Worm (Caenorhabditis elegans) whole organism, young adult: ENCODE data around the gene pigq-1.
"Not testable (repeated sequence)": the region's sequence is repeated elsewhere in the genome, so short reads cannot be mapped to it uniquely, and the experiment has no call there.

Experiments
- B0261.1 ChIP-seq: sonication (generic microtip); optimal IDR thresholded peaks from 2 replicates; lab custom pipeline; 2016; ENCODE audit warnings: mild to moderate bottlenecking, missing genetic modification characterization, moderate library complexity, missing compliant biosample characterization
- Y53G8AR.9 ChIP-seq: fragments of 200-800 bp; sonication (Bioruptor generic); conservative IDR thresholded peaks from 2 replicates; pipeline ENCODE4 v1.3.6; 2022; ENCODE audit warnings: missing genetic modification reagents, missing genetic modification characterization, missing compliant biosample characterization
- ama-1 ChIP-seq, 3 experiments: fragments of 150-350 bp in 1 of 3; sonication (generic microtip) in 2 of 3; optimal IDR thresholded peaks; 2 replicates each; lab custom pipeline; 2014 to 2018; ENCODE audit warnings: missing biosample characterization in 2 of 3, missing genetic modification characterization in 2 of 3, missing genetic modification reagents in 2 of 3
- egl-44 ChIP-seq: fragments of 200-800 bp; sonication (Bioruptor generic); IDR thresholded peaks from 2 replicates; pipeline ENCODE4 v1.3.6; 2022; ENCODE audit warnings: missing genetic modification reagents, missing genetic modification characterization, missing compliant biosample characterization
- ekl-4 ChIP-seq: fragments of 200-800 bp; sonication (Bioruptor generic); IDR thresholded peaks from 2 replicates; pipeline ENCODE4 v1.3.6; 2022; ENCODE audit warnings: missing genetic modification reagents, missing genetic modification characterization, missing compliant biosample characterization
- hmg-20 ChIP-seq: fragments of 200-800 bp; sonication (Bioruptor generic); IDR thresholded peaks from 2 replicates; pipeline ENCODE4 v1.3.6; 2022; ENCODE audit warnings: missing genetic modification reagents, missing genetic modification characterization, missing compliant biosample characterization
- rpc-1 ChIP-seq, 2 experiments: fragments of 150-350 bp in 1 of 2; sonication (generic microtip) in 1 of 2; optimal IDR thresholded peaks; 2 replicates each; lab custom pipeline; 2014 to 2018; ENCODE audit warnings: missing biosample characterization in 1 of 2, missing genetic modification characterization in 1 of 2, missing genetic modification reagents in 1 of 2, missing genotype in 1 of 2
- somi-1 ChIP-seq: fragments of 200-800 bp; sonication (Bioruptor generic); optimal IDR thresholded peaks from 2 replicates; lab custom pipeline; 2018; ENCODE audit warnings: mild to moderate bottlenecking, missing genetic modification characterization, missing compliant biosample characterization
- ztf-18 ChIP-seq: sonication (generic microtip); optimal IDR thresholded peaks from 2 replicates; lab custom pipeline; 2016; ENCODE audit warnings: missing genotype, mild to moderate bottlenecking, missing genetic modification characterization, missing compliant biosample characterization

ce11 chrIV:11179123-11179740 is 32.2 kb upstream of the pigq-1 start, which contains the start of gene cpt-2:
- peak; percentile 92 for TF ChIP-seq egl-44
- TF ChIP-seq hmg-20, result peak; percentile 84; the same call in 1 of the 2 replicates
- peak; percentile 95 for TF ChIP-seq Y53G8AR.9 (GFP tag; lab: Robert Waterston, UW)
- TF ChIP-seq ztf-18, result peak; percentile 97
- peak; percentile 86; the same call in 1 of the 2 replicates for TF ChIP-seq ekl-4 (GFP tag; lab: Robert Waterston, UW)
- TF ChIP-seq B0261.1 (tag; lab: Kevin White, UChicago); rpc-1 (optimal IDR thresholded peaks at IDR 0.05; lab: Kevin White, UChicago); rpc-1 (tag; optimal IDR thresholded peaks at IDR 0.05; lab: Kevin White, UChicago); ama-1 (optimal IDR thresholded peaks at IDR 0.05; lab: Kevin White, UChicago); ama-1 (GFP tag; optimal IDR thresholded peaks at IDR 0.05; lab: Kevin White, UChicago): not testable (repeated sequence)
- peak; percentile 34 for TF ChIP-seq somi-1 (GFP tag; lab: Kevin White, UChicago)
